Worm (Caenorhabditis elegans) whole organism, young adult: ENCODE data around the gene Y37A1B.4.
A peak's percentile ranks its signal among the peaks of the same experiment; 100 is the strongest.

Experiments used
- B0261.1 ChIP-seq: sonication (generic microtip); optimal IDR thresholded peaks from 2 replicates; lab custom pipeline; 2016; ENCODE audit warnings: mild to moderate bottlenecking, missing genetic modification characterization, moderate library complexity, missing compliant biosample characterization
- D2030.7 ChIP-seq: fragments of 200-800 bp; sonication (Bioruptor generic); IDR thresholded peaks from 2 replicates; pipeline ENCODE4 v1.3.6; 2022; ENCODE audit warnings: missing genetic modification reagents, missing genetic modification characterization, missing compliant biosample characterization
- F22D6.2 ChIP-seq: sonication (generic microtip); optimal IDR thresholded peaks from 2 replicates; lab custom pipeline; 2016; ENCODE audit warnings: mild to moderate bottlenecking, missing genetic modification characterization, missing compliant biosample characterization
- F23B12.7 ChIP-seq: sonication (generic microtip); optimal IDR thresholded peaks from 2 replicates; lab custom pipeline; 2017; ENCODE audit warnings: missing genetic modification characterization, mild to moderate bottlenecking, missing compliant biosample characterization, antibody characterized with exemption, moderate library complexity; ENCODE audit not compliant: insufficient read depth
- F39B2.1 ChIP-seq: fragments of 200-800 bp; sonication (Bioruptor generic); IDR thresholded peaks from 2 replicates; pipeline ENCODE4 v1.3.6; 2022; ENCODE audit warnings: missing genetic modification reagents, missing genetic modification characterization, missing compliant biosample characterization
- F55B11.4 ChIP-seq: sonication (generic microtip); optimal IDR thresholded peaks from 2 replicates; lab custom pipeline; 2016; ENCODE audit warnings: missing compliant biosample characterization, missing genetic modification characterization, borderline replicate concordance; ENCODE audit not compliant: insufficient read depth
- K12H6.12 ChIP-seq: fragments of 200-800 bp; sonication (Bioruptor generic); optimal IDR thresholded peaks from 2 replicates; lab custom pipeline; 2018; ENCODE audit warnings: mild to moderate bottlenecking, missing genetic modification characterization, missing compliant biosample characterization
- T07F8.4 ChIP-seq: sonication (generic microtip); optimal IDR thresholded peaks from 2 replicates; lab custom pipeline; 2016; ENCODE audit warnings: mild to moderate bottlenecking, missing genetic modification characterization, moderate library complexity, missing compliant biosample characterization
- Y53F4B.3 ChIP-seq: fragments of 200-800 bp; sonication (Bioruptor generic); IDR thresholded peaks from 2 replicates; pipeline ENCODE4 v1.3.6; 2022; ENCODE audit warnings: missing genetic modification reagents, missing genetic modification characterization, missing compliant biosample characterization
- akir-1 ChIP-seq: fragments of 200-800 bp; sonication (Bioruptor generic); optimal IDR thresholded peaks from 2 replicates; lab custom pipeline; 2018; ENCODE audit warnings: mild to moderate bottlenecking, missing genetic modification characterization, moderate library complexity, missing compliant biosample characterization
- ama-1 ChIP-seq, 3 experiments: fragments of 150-350 bp in 1 of 3; sonication (generic microtip) in 2 of 3; optimal IDR thresholded peaks; 2 replicates each; lab custom pipeline; 2014 to 2018; ENCODE audit warnings: missing biosample characterization in 2 of 3, missing genetic modification characterization in 2 of 3, missing genetic modification reagents in 2 of 3
- atf-7 ChIP-seq: sonication (generic microtip); optimal IDR thresholded peaks from 2 replicates; lab custom pipeline; 2017; ENCODE audit warnings: mild to moderate bottlenecking, missing genetic modification characterization, missing compliant biosample characterization
- bed-2 ChIP-seq: fragments of 200-800 bp; sonication (Bioruptor generic); IDR thresholded peaks from 2 replicates; pipeline ENCODE4 v1.3.6; 2022; ENCODE audit warnings: missing genetic modification reagents, missing genetic modification characterization, missing compliant biosample characterization
- ccch-3 ChIP-seq: fragments of 200-800 bp; sonication (Bioruptor generic); optimal IDR thresholded peaks from 2 replicates; lab custom pipeline; 2018; ENCODE audit warnings: mild to moderate bottlenecking, missing genetic modification characterization, missing compliant biosample characterization
- ceh-100 ChIP-seq: fragments of 200-800 bp; sonication (Bioruptor generic); IDR thresholded peaks from 2 replicates; pipeline ENCODE4 v1.3.6; 2022; ENCODE audit warnings: missing genetic modification reagents, missing genetic modification characterization, missing compliant biosample characterization
- die-1 ChIP-seq: sonication (generic microtip); optimal IDR thresholded peaks from 2 replicates; lab custom pipeline; 2016; ENCODE audit warnings: missing genotype, mild to moderate bottlenecking, missing genetic modification characterization, missing compliant biosample characterization
- dpl-1 ChIP-seq: fragments of 150-350 bp; optimal IDR thresholded peaks from 2 replicates; lab custom pipeline; 2014; ENCODE audit warnings: missing biosample characterization, missing genetic modification reagents, missing genetic modification characterization
- egl-44 ChIP-seq: fragments of 200-800 bp; sonication (Bioruptor generic); IDR thresholded peaks from 2 replicates; pipeline ENCODE4 v1.3.6; 2022; ENCODE audit warnings: missing genetic modification reagents, missing genetic modification characterization, missing compliant biosample characterization
- egrh-3 ChIP-seq: fragments of 200-800 bp; sonication (Bioruptor generic); IDR thresholded peaks from 2 replicates; pipeline ENCODE4 v1.3.6; 2022; ENCODE audit warnings: missing genetic modification reagents, missing genetic modification characterization, missing compliant biosample characterization
- ets-4 ChIP-seq: fragments of 200-800 bp; sonication (Bioruptor generic); optimal IDR thresholded peaks from 2 replicates; lab custom pipeline; 2018; ENCODE audit warnings: mild to moderate bottlenecking, missing genetic modification characterization, missing compliant biosample characterization
- hlh-12 ChIP-seq: sonication (generic microtip); optimal IDR thresholded peaks from 2 replicates; lab custom pipeline; 2016; ENCODE audit warnings: missing genetic modification characterization, missing compliant biosample characterization
- hrde-1 ChIP-seq: sonication (generic microtip); optimal IDR thresholded peaks from 2 replicates; lab custom pipeline; 2016; ENCODE audit warnings: missing genetic modification characterization, mild to moderate bottlenecking, missing compliant biosample characterization, moderate library complexity, missing genotype, missing genetic modification reagents, borderline replicate concordance
- lin-26 ChIP-seq: fragments of 200-800 bp; sonication (Bioruptor generic); IDR thresholded peaks from 2 replicates; pipeline ENCODE4 v1.3.6; 2022; ENCODE audit warnings: missing genetic modification reagents, missing genetic modification characterization, missing compliant biosample characterization
- mes-4 ChIP-seq: sonication (generic microtip); optimal IDR thresholded peaks from 2 replicates; lab custom pipeline; 2016; ENCODE audit warnings: missing genotype, missing genetic modification characterization, missing compliant biosample characterization
- mxl-1 ChIP-seq: sonication (generic microtip); optimal IDR thresholded peaks from 2 replicates; lab custom pipeline; 2016; ENCODE audit warnings: missing genetic modification characterization, missing compliant biosample characterization
- nfyb-1 ChIP-seq: fragments of 200-800 bp; sonication (Bioruptor generic); IDR thresholded peaks from 2 replicates; pipeline ENCODE4 v1.3.6; 2022; ENCODE audit warnings: missing genetic modification reagents, missing genetic modification characterization, missing compliant biosample characterization
- pha-4 ChIP-seq: fragments of 150-350 bp; sonication (generic microtip); optimal IDR thresholded peaks from 2 replicates; lab custom pipeline; 2014; ENCODE audit warnings: missing biosample characterization, missing genetic modification reagents, missing genetic modification characterization
- rcor-1 ChIP-seq: fragments of 200-800 bp; sonication (Bioruptor generic); IDR thresholded peaks from 2 replicates; pipeline ENCODE4 v1.3.6; 2022; ENCODE audit warnings: missing genetic modification reagents, missing genetic modification characterization, missing compliant biosample characterization
- rec-8 ChIP-seq, 2 experiments: sonication (generic microtip); optimal IDR thresholded peaks; 2 replicates each; lab custom pipeline; 2016; ENCODE audit warnings: mild to moderate bottlenecking in 2 of 2, missing genetic modification characterization in 2 of 2, missing genetic modification reagents in 2 of 2, missing genotype in 2 of 2, missing biosample characterization in 1 of 2, missing compliant biosample characterization in 1 of 2, moderate library complexity in 1 of 2
- repo-1 ChIP-seq: sonication (generic microtip); optimal IDR thresholded peaks from 2 replicates; lab custom pipeline; 2017; ENCODE audit warnings: mild to moderate bottlenecking, missing genetic modification characterization, missing compliant biosample characterization
- snpc-1.3 ChIP-seq: sonication (generic microtip); optimal IDR thresholded peaks from 2 replicates; lab custom pipeline; 2017; ENCODE audit warnings: missing genetic modification characterization, mild to moderate bottlenecking, missing compliant biosample characterization, antibody characterized with exemption, moderate library complexity, missing genotype, missing genetic modification reagents; ENCODE audit not compliant: insufficient read depth
- snpc-3.4 ChIP-seq: sonication (generic microtip); optimal IDR thresholded peaks from 2 replicates; lab custom pipeline; 2017; ENCODE audit warnings: missing genetic modification characterization, mild to moderate bottlenecking, missing compliant biosample characterization, antibody characterized with exemption, moderate library complexity, missing genotype, missing genetic modification reagents
- unc-130 ChIP-seq: sonication (generic microtip); optimal IDR thresholded peaks from 2 replicates; lab custom pipeline; 2016; ENCODE audit warnings: missing genetic modification reagents, missing genetic modification characterization, missing compliant biosample characterization
- xnd-1 ChIP-seq: sonication (generic microtip); optimal IDR thresholded peaks from 2 replicates; lab custom pipeline; 2016; ENCODE audit warnings: missing genotype, missing genetic modification reagents, missing genetic modification characterization, missing compliant biosample characterization
- zfh-2 ChIP-seq: fragments of 200-800 bp; sonication (Bioruptor generic); conservative IDR thresholded peaks from 2 replicates; pipeline ENCODE4 v1.3.6; 2022; ENCODE audit warnings: missing genetic modification reagents, missing genetic modification characterization, missing compliant biosample characterization
- zim-3 ChIP-seq: sonication (generic microtip); optimal IDR thresholded peaks from 2 replicates; lab custom pipeline; 2017; ENCODE audit warnings: mild to moderate bottlenecking, missing genetic modification characterization, moderate library complexity, missing compliant biosample characterization
- ztf-25 ChIP-seq: fragments of 200-800 bp; sonication (Bioruptor generic); IDR thresholded peaks from 2 replicates; pipeline ENCODE4 v1.3.6; 2022; ENCODE audit warnings: missing genetic modification reagents, missing genetic modification characterization, missing compliant biosample characterization
- ztf-28 ChIP-seq: fragments of 200-800 bp; sonication (Bioruptor generic); IDR thresholded peaks from 2 replicates; pipeline ENCODE4 v1.3.6; 2022; ENCODE audit warnings: missing genetic modification reagents, missing genetic modification characterization, missing compliant biosample characterization
- ztf-3 ChIP-seq: fragments of 200-800 bp; sonication (Bioruptor generic); optimal IDR thresholded peaks from 2 replicates; lab custom pipeline; 2018; ENCODE audit warnings: mild to moderate bottlenecking, missing genetic modification characterization, missing compliant biosample characterization

Gene Y37A1B.4

DNA sequence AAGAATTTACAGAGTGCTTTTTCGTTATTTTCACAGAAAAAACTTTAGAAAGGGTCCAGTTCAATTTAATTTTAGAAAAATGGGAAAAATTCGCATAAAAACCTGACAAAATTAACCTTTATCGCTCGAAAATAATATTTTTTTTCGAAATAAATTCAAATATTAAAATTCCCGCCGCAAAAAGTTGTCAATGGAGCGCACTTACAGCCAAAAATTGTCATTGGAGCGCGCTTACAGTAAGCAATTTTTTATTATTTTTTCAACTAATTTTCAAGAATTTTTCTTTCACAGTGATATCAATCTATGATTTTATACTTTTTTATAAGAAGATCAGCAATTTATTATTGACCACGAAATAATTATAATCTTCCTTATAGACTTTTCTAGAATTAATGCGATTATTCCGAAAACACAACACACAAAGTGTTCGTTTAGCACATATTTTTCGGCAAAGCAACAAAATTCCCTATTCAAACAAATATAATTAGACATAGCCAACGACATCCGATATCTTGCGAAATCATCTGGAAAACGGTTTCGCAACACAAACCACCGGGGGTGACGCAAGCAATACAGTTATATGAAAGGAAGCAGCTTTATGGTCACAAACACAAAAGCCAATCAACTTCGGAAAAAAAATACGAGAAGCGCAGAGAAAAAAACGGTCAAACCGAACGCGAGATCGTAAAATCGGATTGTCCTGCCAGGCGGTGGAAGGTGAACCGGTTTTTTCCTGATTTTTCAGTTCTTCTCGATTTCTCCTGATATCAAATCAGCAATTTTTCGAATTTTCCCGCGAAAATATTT is 9.9 kb upstream of the Y37A1B.4 start (continued):
- TF ChIP-seq xnd-1 (tag; lab: Kevin White, UChicago) (no peak), ama-1 (optimal IDR thresholded peaks at IDR 0.05; lab: Kevin White, UChicago) (no peak), ama-1 (GFP tag; optimal IDR thresholded peaks at IDR 0.05; lab: Kevin White, UChicago) (no peak), egl-44 (GFP tag; lab: Robert Waterston, UW) (no peak), dpl-1 (peak; percentile 73), ets-4 (GFP tag; lab: Kevin White, UChicago) (no peak), snpc-3.4 (tag; lab: Kevin White, UChicago) (peak; percentile 60), Y53F4B.3 (no peak), ztf-3 (GFP tag; lab: Kevin White, UChicago) (no peak), F39B2.1 (GFP tag; lab: Robert Waterston, UW) (no peak), unc-130 (GFP tag; lab: Kevin White, UChicago) (no peak), repo-1 (tag; lab: Kevin White, UChicago) (no peak), mxl-1 (tag; lab: Kevin White, UChicago) (no peak), ceh-100 (no peak), rec-8 (tag; optimal IDR thresholded peaks at IDR 0.05; lab: Kevin White, UChicago) (no peak), K12H6.12 (tag; lab: Kevin White, UChicago) (no peak), pha-4 (tag; lab: Kevin White, UChicago) (no peak), egrh-3 (GFP tag; lab: Robert Waterston, UW) (no peak), snpc-1.3 (peak; percentile 70), zim-3 (tag; lab: Kevin White, UChicago) (no peak), ccch-3 (GFP tag; lab: Kevin White, UChicago) (no peak), die-1 (no peak), F22D6.2 (tag; lab: Kevin White, UChicago) (no peak), D2030.7 (peak; percentile 22; the same call in 1 of the 2 replicates), lin-26 (GFP tag; lab: Robert Waterston, UW) (no peak), ztf-28 (no peak), F55B11.4 (tag; lab: Kevin White, UChicago) (no peak), mes-4 (tag; lab: Kevin White, UChicago) (no peak), rcor-1 (GFP tag; lab: Robert Waterston, UW) (0 out of 2 replicates have a peak, but pooled peaks have one; percentile 15), akir-1 (GFP tag; lab: Kevin White, UChicago) (no peak), B0261.1 (tag; lab: Kevin White, UChicago) (no peak), hlh-12 (no peak), zfh-2 (GFP tag; lab: Robert Waterston, UW) (peak; percentile 61; the same call in 1 of the 2 replicates), atf-7 (tag; lab: Kevin White, UChicago) (no peak), nfyb-1 (no peak), F23B12.7 (tag; lab: Kevin White, UChicago) (no peak), T07F8.4 (tag; lab: Kevin White, UChicago) (no peak), bed-2 (GFP tag; lab: Robert Waterston, UW) (no peak), hrde-1 (tag; lab: Kevin White, UChicago) (no peak), ztf-25 (no peak)
- TF ChIP-seq, all 124 proteins: peak for 20
